Worm (Caenorhabditis elegans): Measurements from ENCODE around the gene him-3.
A peak's percentile ranks its signal among the peaks of the same experiment; 100 is the strongest.

The him-3 gene

ce11 chrIV:7023858-7024257 is 46.5 kb downstream of the him-3 start, which contains the start of gene adah-1:
Gene adah-1, plus strand, starts transcription at chrIV:7024211.
- TF ChIP-seq pha-2 (tag; optimal IDR thresholded peaks at IDR 0.05) (no peak), ceh-18 (tag; optimal IDR thresholded peaks at IDR 0.05) (peak; percentile 5), unc-55 (GFP tag; optimal IDR thresholded peaks at IDR 0.05) (peak; percentile 85)

DNA sequence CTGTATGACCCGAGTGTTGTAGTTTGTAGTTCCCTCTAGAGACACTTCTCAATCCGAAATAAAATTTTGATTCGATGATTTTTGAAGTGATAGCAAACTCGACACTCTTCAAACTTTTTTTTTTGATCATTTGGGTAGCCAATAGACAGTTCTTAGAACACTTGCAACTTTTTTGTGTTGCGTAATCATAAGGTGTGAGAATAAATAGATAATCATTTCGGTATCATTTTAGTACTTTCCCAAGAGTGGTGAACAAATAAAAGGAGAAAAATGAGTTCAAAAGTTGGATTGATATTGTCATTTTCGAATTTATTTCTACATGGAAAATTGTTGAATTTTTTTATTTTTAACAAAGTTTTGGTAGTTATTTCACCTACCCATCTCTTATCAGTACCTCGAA is 47.5 kb downstream of the him-3 start:
- TF ChIP-seq ztf-16 (tag; optimal IDR thresholded peaks at IDR 0.05), result no peak
- no peak for TF ChIP-seq unc-3 (GFP tag; conservative IDR thresholded peaks at IDR 0.05)
- no peak for TF ChIP-seq unc-3 (tag; optimal IDR thresholded peaks at IDR 0.05)
- TF ChIP-seq ceh-18 (tag; optimal IDR thresholded peaks at IDR 0.05), result no peak
- TF ChIP-seq fkh-6 (tag; optimal IDR thresholded peaks at IDR 0.05), result no peak
- TF ChIP-seq pat-9 (tag; optimal IDR thresholded peaks at IDR 0.05), result no peak
- no peak for TF ChIP-seq lin-11 (tag; optimal IDR thresholded peaks at IDR 0.05)
- TF ChIP-seq hlh-6 (tag; optimal IDR thresholded peaks at IDR 0.05), result no peak
- TF ChIP-seq K02D7.2 (tag; optimal IDR thresholded peaks at IDR 0.05), result no peak
- TF ChIP-seq ceh-30 (tag; optimal IDR thresholded peaks at IDR 0.05), result no peak
- TF ChIP-seq pha-4 (tag; optimal IDR thresholded peaks at IDR 0.05), result no peak

- no peak for TF ChIP-seq madf-2 (tag; optimal IDR thresholded peaks at IDR 0.05)
Measured at ce11 chrIV:7025835-7026234, 48.5 kb downstream of the him-3 start.

Data from whole organism, late embryonic.